Fruit fly (Drosophila melanogaster) whole organism, embryonic: ENCODE results near the gene Usp8.

ENCODE experiments used
- ATbp ChIP-seq: fragments of 200-800 bp; sonication (Bioruptor generic); optimal IDR thresholded peaks from 2 replicates; lab custom pipeline; 2017; ENCODE audit warnings: missing biosample characterization, mild to moderate bottlenecking, missing genetic modification characterization, missing genetic modification reagents
- Abd-B ChIP-seq: fragments of 200-800 bp; sonication (Bioruptor generic); optimal IDR thresholded peaks from 2 replicates; lab custom pipeline; 2018; ENCODE audit warnings: missing biosample characterization, mild to moderate bottlenecking, missing genetic modification characterization, moderate library complexity
- B-H2 ChIP-seq: fragments of 200-800 bp; sonication (Bioruptor generic); optimal IDR thresholded peaks from 2 replicates; lab custom pipeline; 2018; ENCODE audit warnings: missing biosample characterization, mild to moderate bottlenecking, missing genetic modification characterization
- C15 ChIP-seq: fragments of 200-800 bp; sonication (Bioruptor generic); IDR thresholded peaks from 3 replicates; pipeline ENCODE4 v1.3.6; 2022; ENCODE audit warnings: missing biosample characterization, missing genetic modification characterization
- CG13287 ChIP-seq: fragments of 200-800 bp; sonication (Bioruptor generic); IDR thresholded peaks from 2 replicates; pipeline ENCODE4 v1.3.6; 2022; ENCODE audit warnings: missing biosample characterization, missing genetic modification characterization; ENCODE audit not compliant: partially characterized antibody
- CG13624 ChIP-seq: fragments of 200-800 bp; sonication (Bioruptor generic); optimal IDR thresholded peaks from 2 replicates; lab custom pipeline; 2016; ENCODE audit warnings: missing biosample characterization, missing genetic modification characterization
- CG14014 ChIP-seq: fragments of 200-800 bp; sonication (Bioruptor generic); IDR thresholded peaks from 2 replicates; pipeline ENCODE4 v1.3.6; 2022; ENCODE audit warnings: missing biosample characterization, missing genetic modification characterization
- CG15479 ChIP-seq: fragments of 200-800 bp; sonication (Bioruptor generic); optimal IDR thresholded peaks from 3 replicates; lab custom pipeline; 2019; ENCODE audit warnings: missing biosample characterization, mild to moderate bottlenecking, missing genetic modification characterization, moderate library complexity
- CG17328 ChIP-seq: fragments of 200-800 bp; sonication (Bioruptor generic); IDR thresholded peaks from 2 replicates; pipeline ENCODE4 v1.3.6; 2022; ENCODE audit warnings: missing biosample characterization, missing genetic modification characterization
- CG17361 ChIP-seq: fragments of 200-800 bp; sonication (Bioruptor generic); IDR thresholded peaks from 3 replicates; pipeline ENCODE4 v1.3.6; 2022; ENCODE audit warnings: missing biosample characterization, missing genetic modification characterization
- CG33213 ChIP-seq: fragments of 200-800 bp; sonication (Bioruptor generic); optimal IDR thresholded peaks from 3 replicates; lab custom pipeline; 2016; ENCODE audit warnings: missing biosample characterization, missing genetic modification characterization
- CG3995 ChIP-seq: fragments of 200-800 bp; sonication (Bioruptor generic); optimal IDR thresholded peaks from 3 replicates; lab custom pipeline; 2016; ENCODE audit warnings: missing biosample characterization, missing genetic modification characterization
- CG42726 ChIP-seq: fragments of 200-800 bp; sonication (Bioruptor generic); IDR thresholded peaks from 2 replicates; pipeline ENCODE4 v1.3.6; 2022; ENCODE audit warnings: missing biosample characterization, missing genetic modification characterization; ENCODE audit not compliant: partially characterized antibody
- CG7839 ChIP-seq: fragments of 200-800 bp; sonication (Bioruptor generic); optimal IDR thresholded peaks from 3 replicates; lab custom pipeline; 2018; ENCODE audit warnings: missing biosample characterization, mild to moderate bottlenecking, missing genetic modification characterization, moderate library complexity
- Camta ChIP-seq: fragments of 200-800 bp; sonication (Bioruptor generic); optimal IDR thresholded peaks from 2 replicates; lab custom pipeline; 2016; ENCODE audit warnings: missing biosample characterization, missing genetic modification characterization
- Ets97D ChIP-seq: fragments of 200-800 bp; sonication (Bioruptor generic); optimal IDR thresholded peaks from 3 replicates; lab custom pipeline; 2016; ENCODE audit warnings: missing biosample characterization, missing genetic modification characterization
- HLH4C ChIP-seq: fragments of 200-800 bp; sonication (Bioruptor generic); IDR thresholded peaks from 3 replicates; pipeline ENCODE4 v1.3.6; 2022; ENCODE audit warnings: missing biosample characterization, missing genetic modification characterization; ENCODE audit not compliant: partially characterized antibody
- Hand ChIP-seq: fragments of 200-800 bp; sonication (Bioruptor generic); optimal IDR thresholded peaks from 2 replicates; lab custom pipeline; 2017; ENCODE audit warnings: mild to moderate bottlenecking, missing biosample characterization, missing genetic modification reagents, missing genetic modification characterization
- Lhr ChIP-seq: fragments of 200-800 bp; sonication (Bioruptor generic); optimal IDR thresholded peaks from 3 replicates; lab custom pipeline; 2017; ENCODE audit warnings: mild to moderate bottlenecking, missing biosample characterization, missing genetic modification reagents, missing genetic modification characterization
- MTF-1 ChIP-seq: fragments of 200-800 bp; sonication (Bioruptor generic); optimal IDR thresholded peaks from 2 replicates; lab custom pipeline; 2018; ENCODE audit warnings: missing biosample characterization, mild to moderate bottlenecking, missing genetic modification characterization, borderline replicate concordance
- Myb ChIP-seq: fragments of 200-800 bp; sonication (Bioruptor generic); optimal IDR thresholded peaks from 2 replicates; lab custom pipeline; 2016; ENCODE audit warnings: missing biosample characterization, missing genetic modification characterization
- NFAT ChIP-seq: fragments of 200-800 bp; sonication (Bioruptor generic); IDR thresholded peaks from 2 replicates; pipeline ENCODE4 v1.3.6; 2022; ENCODE audit warnings: missing biosample characterization, missing genetic modification characterization
- Pdp1 ChIP-seq, 2 experiments: fragments of 200-800 bp; sonication (Bioruptor generic); optimal IDR thresholded peaks; 3 replicates each; lab custom pipeline; 2016; ENCODE audit warnings: missing biosample characterization in 2 of 2, missing genetic modification characterization in 2 of 2, mild to moderate bottlenecking in 1 of 2, moderate library complexity in 1 of 2
- Scr ChIP-seq: fragments of 200-800 bp; sonication (Bioruptor generic); IDR thresholded peaks from 2 replicates; pipeline ENCODE4 v1.3.6; 2022; ENCODE audit warnings: missing biosample characterization, missing genetic modification characterization; ENCODE audit not compliant: partially characterized antibody
- Sry-β ChIP-seq: fragments of 200-800 bp; sonication (Bioruptor generic); optimal IDR thresholded peaks from 2 replicates; lab custom pipeline; 2018; ENCODE audit warnings: missing biosample characterization, mild to moderate bottlenecking, missing genetic modification characterization, moderate library complexity
- TFAM ChIP-seq: fragments of 200-800 bp; sonication (Bioruptor generic); optimal IDR thresholded peaks from 2 replicates; lab custom pipeline; 2017; ENCODE audit warnings: missing biosample characterization, missing genetic modification characterization, inconsistent platforms
- Tbp ChIP-seq: fragments of >200 bp; optimal IDR thresholded peaks from 2 replicates; lab custom pipeline; 2018; ENCODE audit warnings: missing biosample characterization, missing genetic modification characterization
- YL-1 ChIP-seq: fragments of 200-800 bp; sonication (Bioruptor generic); optimal IDR thresholded peaks from 3 replicates; lab custom pipeline; 2017; ENCODE audit warnings: missing biosample characterization, mild to moderate bottlenecking, missing genetic modification characterization
- ac ChIP-seq: fragments of 200-800 bp; sonication (Bioruptor generic); optimal IDR thresholded peaks from 3 replicates; lab custom pipeline; 2017; ENCODE audit warnings: missing biosample characterization, mild to moderate bottlenecking, missing genetic modification characterization
- ato ChIP-seq: fragments of 200-800 bp; sonication (Bioruptor generic); IDR thresholded peaks from 2 replicates; pipeline ENCODE4 v1.3.6; 2022; ENCODE audit warnings: missing biosample characterization, missing genetic modification characterization; ENCODE audit not compliant: partially characterized antibody
- bowl ChIP-seq: fragments of 200-800 bp; sonication (Bioruptor generic); IDR thresholded peaks from 2 replicates; pipeline ENCODE4 v1.3.6; 2022; ENCODE audit warnings: missing biosample characterization, missing genetic modification characterization
- chn ChIP-seq: fragments of 200-800 bp; sonication (Bioruptor generic); optimal IDR thresholded peaks from 2 replicates; lab custom pipeline; 2016; ENCODE audit warnings: missing biosample characterization, missing genetic modification characterization
- dpn ChIP-seq, 2 experiments: fragments of 200-800 bp; sonication (Bioruptor generic); optimal IDR thresholded peaks; 3 replicates each; lab custom pipeline; 2016; ENCODE audit warnings: missing biosample characterization in 2 of 2, missing genetic modification characterization in 2 of 2
- ems ChIP-seq: fragments of 200-800 bp; sonication (Bioruptor generic); optimal IDR thresholded peaks from 3 replicates; lab custom pipeline; 2016; ENCODE audit warnings: missing biosample characterization, missing genetic modification characterization
- hkb ChIP-seq, 2 experiments: fragments of 200-800 bp in 1 of 2; fragments of >200 bp in 1 of 2; sonication (Bioruptor generic) in 1 of 2; IDR thresholded peaks in 1 of 2; optimal IDR thresholded peaks in 1 of 2; 2 replicates each; pipeline versions ENCODE4 v1.3.6 to Lab custom; 2017 to 2022; ENCODE audit warnings: missing biosample characterization in 1 of 2, missing genetic modification characterization in 1 of 2
- jumu ChIP-seq: fragments of 200-800 bp; sonication (Bioruptor generic); optimal IDR thresholded peaks from 3 replicates; lab custom pipeline; 2016; ENCODE audit warnings: missing biosample characterization, missing genetic modification characterization
- ken ChIP-seq: fragments of 200-800 bp; sonication (Bioruptor generic); IDR thresholded peaks from 3 replicates; pipeline ENCODE4 v1.3.6; 2022; ENCODE audit warnings: missing biosample characterization, missing genetic modification characterization
- kni ChIP-seq: fragments of 200-800 bp; sonication (Bioruptor generic); optimal IDR thresholded peaks from 3 replicates; lab custom pipeline; 2017; ENCODE audit warnings: mild to moderate bottlenecking, missing biosample characterization, missing genetic modification reagents, missing genetic modification characterization
- lilli ChIP-seq: fragments of 200-800 bp; sonication (Bioruptor generic); optimal IDR thresholded peaks from 3 replicates; lab custom pipeline; 2016; ENCODE audit warnings: missing biosample characterization, missing genetic modification characterization
- mam ChIP-seq: fragments of 200-800 bp; sonication (Bioruptor generic); optimal IDR thresholded peaks from 3 replicates; lab custom pipeline; 2016; ENCODE audit warnings: missing biosample characterization, missing genetic modification characterization
- nau ChIP-seq: fragments of 200-800 bp; sonication (Bioruptor generic); optimal IDR thresholded peaks from 3 replicates; lab custom pipeline; 2017; ENCODE audit warnings: missing biosample characterization, mild to moderate bottlenecking, missing genetic modification characterization, missing genetic modification reagents
- p53 ChIP-seq: fragments of 200-800 bp; sonication (Bioruptor generic); optimal IDR thresholded peaks from 2 replicates; lab custom pipeline; 2016; ENCODE audit warnings: missing biosample characterization, missing genetic modification characterization
- pros ChIP-seq: fragments of 200-800 bp; sonication (Bioruptor generic); optimal IDR thresholded peaks from 3 replicates; lab custom pipeline; 2019; ENCODE audit warnings: missing biosample characterization, mild to moderate bottlenecking, missing genetic modification characterization, moderate library complexity
- pzg ChIP-seq: fragments of 200-800 bp; sonication (Bioruptor generic); optimal IDR thresholded peaks from 3 replicates; lab custom pipeline; 2018; ENCODE audit warnings: missing biosample characterization, mild to moderate bottlenecking, missing genetic modification characterization, moderate library complexity
- row ChIP-seq: fragments of 200-800 bp; sonication (Bioruptor generic); IDR thresholded peaks from 3 replicates; pipeline ENCODE4 v1.3.6; 2022; ENCODE audit warnings: missing biosample characterization, missing genetic modification characterization
- tap ChIP-seq: fragments of 200-800 bp; optimal IDR thresholded peaks from 3 replicates; lab custom pipeline; 2019; ENCODE audit warnings: missing biosample characterization, mild to moderate bottlenecking, missing genetic modification characterization, moderate library complexity
- trem ChIP-seq: fragments of 200-800 bp; optimal IDR thresholded peaks from 3 replicates; lab custom pipeline; 2019; ENCODE audit warnings: missing biosample characterization, mild to moderate bottlenecking, missing genetic modification characterization, moderate library complexity
- z ChIP-seq: fragments of 200-800 bp; sonication (Bioruptor generic); IDR thresholded peaks from 3 replicates; pipeline ENCODE4 v1.3.6; 2022; ENCODE audit warnings: missing biosample characterization, missing genetic modification characterization

Usp8 gene

dm6 chr3R:21127352-21127985 lies 6.6 kb upstream of the Usp8 start, which contains the start of the genes slmb and CG5793 (continued):
- TF ChIP-seq CG15479 (GFP tag; lab: Kevin White, UChicago), result peak; percentile 0
- TF ChIP-seq NFAT (GFP tag; lab: Robert Waterston, UW), result 0 out of 2 replicates have a peak, but pooled peaks have one; percentile 29
- no peak for TF ChIP-seq ac (GFP tag; lab: Kevin White, UChicago)
- no peak for TF ChIP-seq pros
- no peak for TF ChIP-seq tap (tag; lab: Kevin White, UChicago)
- peak; percentile 41 for TF ChIP-seq trem (tag; lab: Kevin White, UChicago)
- TF ChIP-seq YL-1 (GFP tag; lab: Kevin White, UChicago), result peak; percentile 28
- 0 out of 2 replicates have a peak, but pooled peaks have one; percentile 37 for TF ChIP-seq CG17328 (GFP tag; lab: Robert Waterston, UW)
- TF ChIP-seq Hand (GFP tag; lab: Kevin White, UChicago), result peak; percentile 15
- peak; percentile 62 for TF ChIP-seq Lhr (GFP tag; lab: Kevin White, UChicago)
- 0 out of 2 replicates have a peak, but pooled peaks have one; percentile 49 for TF ChIP-seq ato (GFP tag; lab: Robert Waterston, UW)
- peak; percentile 76 for TF ChIP-seq Ets97D (GFP tag; lab: Kevin White, UChicago)
- TF ChIP-seq CG42726 (GFP tag; lab: Robert Waterston, UW), result no peak
- TF ChIP-seq mam (GFP tag; lab: Kevin White, UChicago), result peak; percentile 74
- TF ChIP-seq CG14014, result 0 out of 2 replicates have a peak, but pooled peaks have one; percentile 32
- peak; percentile 77 for TF ChIP-seq CG13624
- TF ChIP-seq CG3995 (GFP tag; lab: Kevin White, UChicago), result peak; percentile 10
- TF ChIP-seq dpn (GFP tag; optimal IDR thresholded peaks at IDR 0.05; lab: Kevin White, UChicago), result peak; percentile 59 to 67
- peak; percentile 31 for TF ChIP-seq ems (GFP tag; lab: Kevin White, UChicago)
- TF ChIP-seq HLH4C (GFP tag; lab: Robert Waterston, UW), result peak; percentile 68
- TF ChIP-seq hkb (optimal IDR thresholded peaks at IDR 0.05; lab: Kevin White, UChicago), result no peak
- peak; percentile 37; the same call in 1 of the 2 replicates for TF ChIP-seq hkb (GFP tag; IDR thresholded peaks at IDR 0.05; lab: Robert Waterston, UW)
- TF ChIP-seq chn, result peak; percentile 44
- TF ChIP-seq CG17361 (GFP tag; lab: Robert Waterston, UW), result peak; percentile 23; the same call in 1 of the 3 replicates
- TF ChIP-seq z, result no peak
- peak; percentile 62; the same call in 1 of the 3 replicates for TF ChIP-seq ken (GFP tag; lab: Robert Waterston, UW)
- no peak for TF ChIP-seq bowl
- peak; percentile 35 for TF ChIP-seq lilli (GFP tag; lab: Kevin White, UChicago)
- peak; percentile 24 for TF ChIP-seq p53 (GFP tag; lab: Kevin White, UChicago)
- TF ChIP-seq jumu (GFP tag; lab: Kevin White, UChicago), result peak; percentile 74
- TF ChIP-seq pzg (GFP tag; lab: Kevin White, UChicago), result peak; percentile 93
- TF ChIP-seq Scr (GFP tag; lab: Robert Waterston, UW), result peak; percentile 70
- TF ChIP-seq B-H2 (GFP tag; lab: Kevin White, UChicago), result peak; percentile 34
- TF ChIP-seq TFAM (GFP tag; lab: Kevin White, UChicago), result no peak
- peak; percentile 26 for TF ChIP-seq Camta (GFP tag; lab: Kevin White, UChicago)
- peak; percentile 39 for TF ChIP-seq MTF-1 (GFP tag; lab: Kevin White, UChicago)
- TF ChIP-seq Tbp (GFP tag; lab: Kevin White, UChicago), result no peak
- peak; percentile 87 for TF ChIP-seq Myb (GFP tag; lab: Kevin White, UChicago)
- no peak for TF ChIP-seq CG7839 (tag; lab: Kevin White, UChicago)
- peak; percentile 80 for TF ChIP-seq CG13287 (GFP tag; lab: Robert Waterston, UW)
- TF ChIP-seq C15, result no peak
- no peak for TF ChIP-seq nau (GFP tag; lab: Kevin White, UChicago)
- TF ChIP-seq Pdp1 (GFP tag; optimal IDR thresholded peaks at IDR 0.05; lab: Kevin White, UChicago), result peak; percentile 39 to 99
- peak; percentile 48 for TF ChIP-seq CG33213 (GFP tag; lab: Kevin White, UChicago)
- peak; percentile 45 for TF ChIP-seq kni (GFP tag; lab: Kevin White, UChicago)
- TF ChIP-seq Sry-β, result peak; percentile 21
- peak; percentile 12 for TF ChIP-seq Abd-B (GFP tag; lab: Kevin White, UChicago)
- peak; percentile 59 for TF ChIP-seq row
- TF ChIP-seq ATbp, result no peak
